Worm (Caenorhabditis elegans) whole organism, L2 larva: Measurements from ENCODE around the gene K09E3.7.

Experiments used
- egl-27 ChIP-seq: sonication (generic microtip); optimal IDR thresholded peaks from 3 replicates; lab custom pipeline; 2017; ENCODE audit warnings: missing biosample characterization, missing genetic modification reagents, missing genetic modification characterization
- lsy-2 ChIP-seq, 2 experiments: fragments of 150-350 bp in 1 of 2; sonication (generic microtip) in 1 of 2; optimal IDR thresholded peaks; 2 replicates each; lab custom pipeline; 2014 to 2017; ENCODE audit warnings: missing biosample characterization in 2 of 2, missing genetic modification characterization in 2 of 2
- nhr-77 ChIP-seq: fragments of 150-350 bp; optimal IDR thresholded peaks from 2 replicates; lab custom pipeline; 2014; ENCODE audit warnings: missing biosample characterization, missing genetic modification characterization
- sma-3 ChIP-seq: sonication (generic microtip); optimal IDR thresholded peaks from 2 replicates; lab custom pipeline; 2016; ENCODE audit warnings: missing genetic modification reagents, missing genetic modification characterization, missing compliant biosample characterization
- unc-55 ChIP-seq: fragments of 150-350 bp; sonication (generic microtip); optimal IDR thresholded peaks from 3 replicates; lab custom pipeline; 2014; ENCODE audit warnings: missing biosample characterization, missing genetic modification reagents, missing genetic modification characterization
- unc-62 ChIP-seq: fragments of 150-350 bp; optimal IDR thresholded peaks from 2 replicates; lab custom pipeline; 2014; ENCODE audit warnings: missing biosample characterization, missing genetic modification reagents, missing genetic modification characterization
- ztf-4 ChIP-seq: fragments of 150-350 bp; optimal IDR thresholded peaks from 2 replicates; lab custom pipeline; 2014; ENCODE audit warnings: missing biosample characterization, missing genetic modification characterization

ce11 chrX:17176677-17177076 lies 42.4 kb upstream of the K09E3.7 start, which contains the start of gene B0302.4:
- no peak for TF ChIP-seq ztf-4 (tag; lab: Kevin White, UChicago)
- no peak for TF ChIP-seq sma-3 (GFP tag; lab: Kevin White, UChicago)
- TF ChIP-seq unc-55, result no peak
- TF ChIP-seq unc-62 (GFP tag; lab: Kevin White, UChicago), result no peak
- no peak for TF ChIP-seq lsy-2 (tag; optimal IDR thresholded peaks at IDR 0.05; lab: Kevin White, UChicago)
- no peak for TF ChIP-seq nhr-77
- no peak for TF ChIP-seq egl-27 (tag; lab: Kevin White, UChicago)
